Worm (Caenorhabditis elegans) whole organism, L1 larva: Measurements from ENCODE around the gene C47G2.3.

Source experiments
- C34B4.2 ChIP-seq: sonication (generic microtip); optimal IDR thresholded peaks from 2 replicates; lab custom pipeline; 2017; ENCODE audit warnings: mild to moderate bottlenecking, missing genetic modification characterization, missing compliant biosample characterization
- Y116A8C.19 ChIP-seq: sonication (generic microtip); optimal IDR thresholded peaks from 2 replicates; lab custom pipeline; 2016; ENCODE audit warnings: missing compliant biosample characterization, missing genetic modification characterization, borderline replicate concordance
- blmp-1 ChIP-seq: fragments of 150-350 bp; optimal IDR thresholded peaks from 2 replicates; lab custom pipeline; 2014; ENCODE audit warnings: missing biosample characterization, missing genetic modification characterization
- ceh-82 ChIP-seq, 3 experiments: fragments of 150-350 bp in 1 of 3; sonication (generic microtip) in 2 of 3; optimal IDR thresholded peaks; 2 replicates each; lab custom pipeline; 2014 to 2017; ENCODE audit warnings: missing biosample characterization in 3 of 3, missing genetic modification characterization in 3 of 3
- hlh-4 ChIP-seq: sonication (generic microtip); optimal IDR thresholded peaks from 2 replicates; lab custom pipeline; 2016; ENCODE audit warnings: mild to moderate bottlenecking, missing genetic modification characterization, missing compliant biosample characterization
- jun-1 ChIP-seq: fragments of 150-350 bp; optimal IDR thresholded peaks from 2 replicates; lab custom pipeline; 2014; ENCODE audit warnings: missing biosample characterization, missing genetic modification reagents, missing genetic modification characterization
- nhr-11 ChIP-seq: fragments of 150-350 bp; optimal IDR thresholded peaks from 2 replicates; lab custom pipeline; 2014; ENCODE audit warnings: missing biosample characterization, missing genetic modification characterization
- nhr-28 ChIP-seq: fragments of 150-350 bp; optimal IDR thresholded peaks from 2 replicates; lab custom pipeline; 2014; ENCODE audit warnings: missing biosample characterization, missing genetic modification characterization
- nhr-85 ChIP-seq: sonication (generic microtip); peaks from one replicate; lab custom pipeline; 2016; ENCODE audit warnings: missing genetic modification characterization, inconsistent platforms, missing compliant biosample characterization
- snpc-4 ChIP-seq: fragments of 150-350 bp; optimal IDR thresholded peaks from 2 replicates; lab custom pipeline; 2014; ENCODE audit warnings: missing biosample characterization, missing genetic modification characterization
- tbx-2 ChIP-seq: sonication (generic microtip); optimal IDR thresholded peaks from 2 replicates; lab custom pipeline; 2016; ENCODE audit warnings: missing genetic modification characterization, missing compliant biosample characterization

ce11 chrII:11274876-11275275 is 15.1 kb downstream of the C47G2.3 start:
- no peak for TF ChIP-seq hlh-4 (tag; lab: Kevin White, UChicago)
- no peak for TF ChIP-seq C34B4.2 (tag; lab: Kevin White, UChicago)
- TF ChIP-seq jun-1 (tag; lab: Kevin White, UChicago), result no peak
- TF ChIP-seq nhr-85 (tag; lab: Kevin White, UChicago), result no peak
- no peak for TF ChIP-seq nhr-28 (tag; lab: Kevin White, UChicago)
- no peak for TF ChIP-seq Y116A8C.19 (tag; lab: Kevin White, UChicago)
- TF ChIP-seq tbx-2 (tag; lab: Kevin White, UChicago), result no peak
- TF ChIP-seq snpc-4 (tag; lab: Kevin White, UChicago), result no peak
- TF ChIP-seq nhr-11 (tag; lab: Kevin White, UChicago), result no peak
- TF ChIP-seq ceh-82 (tag; optimal IDR thresholded peaks at IDR 0.05; lab: Kevin White, UChicago), result no peak
- no peak for TF ChIP-seq blmp-1 (tag; lab: Kevin White, UChicago)
